Fruit fly (Drosophila melanogaster) whole organism, embryonic: ENCODE data around the gene osp.

Experiments used
- Atf-2 ChIP-seq: fragments of 200-800 bp; sonication (Bioruptor generic); optimal IDR thresholded peaks from 2 replicates; lab custom pipeline; 2016; ENCODE audit warnings: missing biosample characterization, missing genetic modification characterization
- BEAF-32 ChIP-seq: fragments of 200-800 bp; sonication (Bioruptor generic); optimal IDR thresholded peaks from 3 replicates; lab custom pipeline; 2017; ENCODE audit warnings: missing biosample characterization, missing genetic modification characterization, mild to moderate bottlenecking, moderate library complexity, missing genetic modification reagents
- CG10147 ChIP-seq: fragments of 200-800 bp; sonication (Bioruptor generic); optimal IDR thresholded peaks from 2 replicates; lab custom pipeline; 2019; ENCODE audit warnings: missing biosample characterization, mild to moderate bottlenecking, missing genetic modification characterization, moderate library complexity
- CG11695 ChIP-seq: fragments of 200-800 bp; sonication (Bioruptor generic); IDR thresholded peaks from 3 replicates; pipeline ENCODE4 v1.3.6; 2022; ENCODE audit warnings: missing biosample characterization, missing genetic modification characterization
- CG13287 ChIP-seq: fragments of 200-800 bp; sonication (Bioruptor generic); IDR thresholded peaks from 2 replicates; pipeline ENCODE4 v1.3.6; 2022; ENCODE audit warnings: missing biosample characterization, missing genetic modification characterization; ENCODE audit not compliant: partially characterized antibody
- CG1603 ChIP-seq: fragments of 200-800 bp; sonication (Bioruptor generic); optimal IDR thresholded peaks from 2 replicates; lab custom pipeline; 2019; ENCODE audit warnings: missing biosample characterization, mild to moderate bottlenecking, missing genetic modification characterization, moderate library complexity
- CG17328 ChIP-seq: fragments of 200-800 bp; sonication (Bioruptor generic); IDR thresholded peaks from 2 replicates; pipeline ENCODE4 v1.3.6; 2022; ENCODE audit warnings: missing biosample characterization, missing genetic modification characterization
- CG18262 ChIP-seq: fragments of 200-800 bp; optimal IDR thresholded peaks from 3 replicates; lab custom pipeline; 2019; ENCODE audit warnings: missing biosample characterization, mild to moderate bottlenecking, missing genetic modification characterization, moderate library complexity
- CG2116 ChIP-seq: fragments of 200-800 bp; sonication (Bioruptor generic); optimal IDR thresholded peaks from 3 replicates; lab custom pipeline; 2018; ENCODE audit warnings: missing biosample characterization, mild to moderate bottlenecking, missing genetic modification characterization
- CG30431 ChIP-seq: fragments of 200-800 bp; sonication (Bioruptor generic); optimal IDR thresholded peaks from 2 replicates; lab custom pipeline; 2017; ENCODE audit warnings: missing biosample characterization, missing genetic modification characterization
- CG3163 ChIP-seq: fragments of 200-800 bp; sonication (Bioruptor generic); optimal IDR thresholded peaks from 3 replicates; lab custom pipeline; 2016; ENCODE audit warnings: missing biosample characterization, missing genetic modification characterization
- CG33557 ChIP-seq: fragments of 200-800 bp; sonication (Bioruptor generic); optimal IDR thresholded peaks from 2 replicates; lab custom pipeline; 2019; ENCODE audit warnings: missing biosample characterization, mild to moderate bottlenecking, missing genetic modification characterization, moderate library complexity
- CG6654 ChIP-seq: fragments of 200-800 bp; sonication (Bioruptor generic); optimal IDR thresholded peaks from 2 replicates; lab custom pipeline; 2017; ENCODE audit warnings: missing biosample characterization, mild to moderate bottlenecking, missing genetic modification characterization
- CG7357 ChIP-seq: fragments of 200-800 bp; sonication (Bioruptor generic); IDR thresholded peaks from 3 replicates; pipeline ENCODE4 v1.3.6; 2022; ENCODE audit warnings: missing biosample characterization, missing genetic modification characterization
- CG7372 ChIP-seq: fragments of 200-800 bp; sonication (Bioruptor generic); IDR thresholded peaks from 2 replicates; pipeline ENCODE4 v1.3.6; 2022; ENCODE audit warnings: missing biosample characterization, missing genetic modification characterization
- CG7963 ChIP-seq: fragments of 200-800 bp; sonication (Bioruptor generic); IDR thresholded peaks from 3 replicates; pipeline ENCODE4 v1.3.6; 2022; ENCODE audit warnings: missing biosample characterization, missing genetic modification characterization; ENCODE audit not compliant: partially characterized antibody
- CG8924 ChIP-seq: fragments of 200-800 bp; optimal IDR thresholded peaks from 3 replicates; lab custom pipeline; 2019; ENCODE audit warnings: missing biosample characterization, mild to moderate bottlenecking, missing genetic modification characterization, moderate library complexity
- CG9437 ChIP-seq: fragments of 200-800 bp; sonication (Bioruptor generic); optimal IDR thresholded peaks from 2 replicates; lab custom pipeline; 2018; ENCODE audit warnings: missing biosample characterization, mild to moderate bottlenecking, missing genetic modification characterization
- CG9876 ChIP-seq: fragments of 200-800 bp; sonication (Bioruptor generic); optimal IDR thresholded peaks from 2 replicates; lab custom pipeline; 2016; ENCODE audit warnings: missing biosample characterization, missing genetic modification characterization
- Dbx ChIP-seq: fragments of 200-800 bp; sonication (Bioruptor generic); IDR thresholded peaks from 3 replicates; pipeline ENCODE4 v1.3.6; 2022; ENCODE audit warnings: missing biosample characterization, missing genetic modification characterization
- Elba2 ChIP-seq: fragments of 200-800 bp; sonication (Bioruptor generic); optimal IDR thresholded peaks from 3 replicates; lab custom pipeline; 2016; ENCODE audit warnings: missing biosample characterization, missing genetic modification characterization
- Fer3 ChIP-seq: fragments of 200-800 bp; sonication (Bioruptor generic); optimal IDR thresholded peaks from 2 replicates; lab custom pipeline; 2018; ENCODE audit warnings: missing biosample characterization, mild to moderate bottlenecking, missing genetic modification characterization, moderate library complexity
- Nf-YA ChIP-seq: fragments of 200-800 bp; sonication (Bioruptor generic); IDR thresholded peaks from 2 replicates; pipeline ENCODE4 v1.3.6; 2022; ENCODE audit warnings: missing biosample characterization, missing genetic modification characterization
- Ptx1 ChIP-seq: fragments of 200-800 bp; sonication (Bioruptor generic); IDR thresholded peaks from 2 replicates; pipeline ENCODE4 v1.3.6; 2022; ENCODE audit warnings: missing biosample characterization, missing genetic modification characterization
- Six4 ChIP-seq: fragments of 200-800 bp; sonication (Bioruptor generic); optimal IDR thresholded peaks from 2 replicates; lab custom pipeline; 2016; ENCODE audit warnings: missing biosample characterization, missing genetic modification characterization
- Vsx1 ChIP-seq: fragments of 200-800 bp; sonication (Bioruptor generic); optimal IDR thresholded peaks from 2 replicates; lab custom pipeline; 2017; ENCODE audit warnings: missing biosample characterization, mild to moderate bottlenecking, missing genetic modification characterization, missing genetic modification reagents
- aop ChIP-seq: fragments of 200-800 bp; sonication (Bioruptor generic); IDR thresholded peaks from 2 replicates; pipeline ENCODE4 v1.3.6; 2022; ENCODE audit warnings: missing biosample characterization, missing genetic modification characterization
- ci ChIP-seq: fragments of 200-800 bp; sonication (Bioruptor generic); IDR thresholded peaks from 3 replicates; pipeline ENCODE4 v1.3.6; 2022; ENCODE audit warnings: missing biosample characterization, missing genetic modification characterization
- disco-r ChIP-seq: fragments of 200-800 bp; sonication (Bioruptor generic); optimal IDR thresholded peaks from 2 replicates; lab custom pipeline; 2016; ENCODE audit warnings: missing biosample characterization, missing genetic modification characterization
- fd96Cb ChIP-seq: fragments of 200-800 bp; sonication (Bioruptor generic); optimal IDR thresholded peaks from 2 replicates; lab custom pipeline; 2018; ENCODE audit warnings: missing biosample characterization, mild to moderate bottlenecking, missing genetic modification characterization, moderate library complexity
- grau ChIP-seq: fragments of 200-800 bp; optimal IDR thresholded peaks from 3 replicates; lab custom pipeline; 2019; ENCODE audit warnings: missing biosample characterization, mild to moderate bottlenecking, missing genetic modification characterization, moderate library complexity
- ham ChIP-seq: fragments of 200-800 bp; sonication (Bioruptor generic); IDR thresholded peaks from 2 replicates; pipeline ENCODE4 v1.3.6; 2022; ENCODE audit warnings: missing biosample characterization, missing genetic modification characterization
- hb ChIP-seq: fragments of 200-800 bp; sonication (Bioruptor generic); IDR thresholded peaks from 3 replicates; pipeline ENCODE4 v1.3.6; 2022; ENCODE audit warnings: missing biosample characterization, missing genetic modification characterization; ENCODE audit not compliant: partially characterized antibody
- ind ChIP-seq: fragments of 200-800 bp; sonication (Bioruptor generic); optimal IDR thresholded peaks from 3 replicates; lab custom pipeline; 2016; ENCODE audit warnings: missing biosample characterization, missing genetic modification characterization
- insv ChIP-seq, 2 experiments: fragments of 200-800 bp; sonication (Bioruptor generic); optimal IDR thresholded peaks; 3 replicates each; lab custom pipeline; 2016 to 2018; ENCODE audit warnings: missing biosample characterization in 2 of 2, missing genetic modification characterization in 2 of 2
- inv ChIP-seq: fragments of 200-800 bp; sonication (Bioruptor generic); IDR thresholded peaks from 2 replicates; pipeline ENCODE4 v1.3.6; 2022; ENCODE audit warnings: missing biosample characterization, missing genetic modification characterization; ENCODE audit not compliant: partially characterized antibody
- lab ChIP-seq: fragments of 200-800 bp; sonication (Bioruptor generic); optimal IDR thresholded peaks from 3 replicates; lab custom pipeline; 2017; ENCODE audit warnings: missing biosample characterization, missing genetic modification characterization, mild to moderate bottlenecking, moderate library complexity, missing genetic modification reagents
- lmd ChIP-seq: fragments of 200-800 bp; sonication (Bioruptor generic); IDR thresholded peaks from 2 replicates; pipeline ENCODE4 v1.3.6; 2022; ENCODE audit warnings: missing biosample characterization, missing genetic modification characterization
- nau ChIP-seq: fragments of 200-800 bp; sonication (Bioruptor generic); optimal IDR thresholded peaks from 3 replicates; lab custom pipeline; 2017; ENCODE audit warnings: missing biosample characterization, mild to moderate bottlenecking, missing genetic modification characterization, missing genetic modification reagents
- nmo ChIP-seq: fragments of 200-800 bp; sonication (Bioruptor generic); optimal IDR thresholded peaks from 2 replicates; lab custom pipeline; 2018; ENCODE audit warnings: missing biosample characterization, mild to moderate bottlenecking, missing genetic modification characterization, moderate library complexity
- pan ChIP-seq, 4 experiments: fragments of >200 bp in 3 of 4; fragments of 200-800 bp in 1 of 4; sonication (Bioruptor generic) in 1 of 4; optimal IDR thresholded peaks in 3 of 4; IDR thresholded peaks in 1 of 4; 2 replicates each; pipeline versions ENCODE4 v1.3.6 to Lab custom; 2017 to 2022; ENCODE audit warnings: missing biosample characterization in 2 of 4, missing genetic modification characterization in 2 of 4, mixed read lengths in 1 of 4
- repo ChIP-seq: fragments of 200-800 bp; sonication (Bioruptor generic); optimal IDR thresholded peaks from 2 replicates; lab custom pipeline; 2016; ENCODE audit warnings: missing biosample characterization, missing genetic modification characterization
- ro ChIP-seq: fragments of 200-800 bp; sonication (Bioruptor generic); IDR thresholded peaks from 2 replicates; pipeline ENCODE4 v1.3.6; 2022; ENCODE audit warnings: missing biosample characterization, missing genetic modification characterization
- shn ChIP-seq: fragments of 200-800 bp; sonication (Bioruptor generic); optimal IDR thresholded peaks from 3 replicates; lab custom pipeline; 2016; ENCODE audit warnings: missing biosample characterization, missing genetic modification characterization
- sqz ChIP-seq: fragments of 200-800 bp; sonication (Bioruptor generic); optimal IDR thresholded peaks from 3 replicates; lab custom pipeline; 2018; ENCODE audit warnings: missing biosample characterization, mild to moderate bottlenecking, missing genetic modification characterization
- sug ChIP-seq: fragments of 200-800 bp; optimal IDR thresholded peaks from 2 replicates; lab custom pipeline; 2019; ENCODE audit warnings: missing biosample characterization, mild to moderate bottlenecking, missing genetic modification characterization, moderate library complexity
- tna ChIP-seq: fragments of 200-800 bp; sonication (Bioruptor generic); IDR thresholded peaks from 2 replicates; pipeline ENCODE4 v1.3.6; 2022; ENCODE audit warnings: missing biosample characterization, missing genetic modification characterization; ENCODE audit not compliant: partially characterized antibody
- trem ChIP-seq: fragments of 200-800 bp; optimal IDR thresholded peaks from 3 replicates; lab custom pipeline; 2019; ENCODE audit warnings: missing biosample characterization, mild to moderate bottlenecking, missing genetic modification characterization, moderate library complexity
- vvl ChIP-seq: fragments of 200-800 bp; sonication (Bioruptor generic); IDR thresholded peaks from 2 replicates; pipeline ENCODE4 v1.3.6; 2022; ENCODE audit warnings: missing biosample characterization, missing genetic modification characterization
- zen ChIP-seq: fragments of 200-800 bp; sonication (Bioruptor generic); optimal IDR thresholded peaks from 3 replicates; lab custom pipeline; 2018; ENCODE audit warnings: missing biosample characterization, mild to moderate bottlenecking, missing genetic modification characterization, moderate library complexity

osp gene

dm6 chr2L:14554592-14554887 is 134.6 kb downstream of the osp start (continued):
- TF ChIP-seq CG33557 (GFP tag; lab: Kevin White, UChicago) (peak; percentile 42), disco-r (no peak), pan (optimal IDR thresholded peaks at IDR 0.05; lab: Kevin White, UChicago) (no peak), pan (GFP tag; optimal IDR thresholded peaks at IDR 0.05 in 1 of 2, IDR thresholded peaks at IDR 0.05 in 1 of 2) (peak in 1 of 2 experiments; percentile 18), CG9876 (GFP tag; lab: Kevin White, UChicago) (no peak), CG7372 (GFP tag; lab: Robert Waterston, UW) (no peak), Ptx1 (GFP tag; lab: Robert Waterston, UW) (0 out of 2 replicates have a peak, but pooled peaks have one; percentile 18), repo (GFP tag; lab: Kevin White, UChicago) (no peak), vvl (peak; percentile 10; the same call in 1 of the 2 replicates), CG3163 (GFP tag; lab: Kevin White, UChicago) (no peak), CG10147 (no peak), lmd (GFP tag; lab: Robert Waterston, UW) (no peak), CG8924 (tag; lab: Kevin White, UChicago) (no peak), lab (peak; percentile 93), Dbx (GFP tag; lab: Robert Waterston, UW) (no peak), tna (GFP tag; lab: Robert Waterston, UW) (no peak), Nf-YA (no peak), shn (GFP tag; lab: Kevin White, UChicago) (no peak), Vsx1 (no peak), CG18262 (tag; lab: Kevin White, UChicago) (no peak), CG7357 (GFP tag; lab: Robert Waterston, UW) (no peak), ham (GFP tag; lab: Robert Waterston, UW) (no peak), sqz (no peak), CG30431 (GFP tag; lab: Kevin White, UChicago) (no peak), CG1603 (tag; lab: Kevin White, UChicago) (no peak), grau (tag; lab: Kevin White, UChicago) (no peak), CG2116 (no peak), BEAF-32 (no peak), ci (no peak), Atf-2 (GFP tag; lab: Kevin White, UChicago) (no peak), inv (GFP tag; lab: Robert Waterston, UW) (no peak), CG9437 (GFP tag; lab: Kevin White, UChicago) (no peak), CG11695 (GFP tag; lab: Robert Waterston, UW) (no peak)

DNA sequence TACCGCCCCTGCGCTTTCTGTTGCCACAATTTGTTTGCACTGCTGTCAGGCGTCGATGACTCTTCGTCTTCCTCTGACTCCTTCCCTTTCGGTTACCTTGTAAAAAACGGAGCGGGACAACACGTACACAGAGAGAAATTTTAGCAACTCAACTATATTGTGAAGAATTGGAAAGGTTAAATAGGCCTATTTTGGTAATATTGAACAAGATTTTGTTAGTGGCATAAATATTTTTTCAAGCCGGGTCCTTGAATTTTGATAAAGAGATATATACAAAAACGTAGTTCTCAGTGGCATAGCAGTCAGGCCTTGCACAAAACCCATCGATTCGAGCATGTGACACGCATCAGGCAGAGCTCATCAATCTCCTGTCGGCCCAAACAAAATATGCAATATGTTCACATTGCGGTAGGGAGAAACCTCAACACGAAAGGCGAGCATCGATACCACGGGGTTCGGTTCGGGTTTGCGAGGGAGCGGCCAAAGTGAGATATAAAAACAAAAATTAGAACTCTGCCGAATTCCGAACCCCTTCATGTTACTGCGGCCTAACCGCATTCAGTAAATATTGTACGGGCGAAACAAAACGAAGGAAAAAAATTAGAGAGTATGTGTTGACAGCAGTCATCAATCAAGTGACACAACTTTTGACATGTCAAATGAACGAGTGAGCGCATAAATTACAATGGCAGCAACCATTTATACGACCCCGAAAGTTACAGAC is 135.1 kb downstream of the osp start:
- TF ChIP-seq zen = peak; percentile 92
- peak; percentile 81 for TF ChIP-seq fd96Cb (tag; lab: Kevin White, UChicago)
- TF ChIP-seq Six4 (GFP tag; lab: Kevin White, UChicago) = peak; percentile 70
- TF ChIP-seq hb = no peak
- TF ChIP-seq CG17328 = peak; percentile 87
- TF ChIP-seq trem (tag; lab: Kevin White, UChicago) = peak; percentile 81
- peak; percentile 62 for TF ChIP-seq ind (GFP tag; lab: Kevin White, UChicago)
- no peak for TF ChIP-seq insv (GFP tag; optimal IDR thresholded peaks at IDR 0.05; lab: Kevin White, UChicago)
- no peak for TF ChIP-seq CG13287 (GFP tag; lab: Robert Waterston, UW)
- TF ChIP-seq Fer3 (tag; lab: Kevin White, UChicago) = peak; percentile 54
- TF ChIP-seq nmo (GFP tag; lab: Kevin White, UChicago) = peak; percentile 83
- TF ChIP-seq ro = 0 out of 2 replicates have a peak, but pooled peaks have one; percentile 29
- TF ChIP-seq nau (GFP tag; lab: Kevin White, UChicago) = no peak
- peak; percentile 16 for TF ChIP-seq sug (tag; lab: Kevin White, UChicago)
- TF ChIP-seq Elba2 (GFP tag; lab: Kevin White, UChicago) = peak; percentile 64
- TF ChIP-seq aop (GFP tag; lab: Robert Waterston, UW) = no peak
- TF ChIP-seq CG7963 (GFP tag; lab: Robert Waterston, UW) = no peak
- TF ChIP-seq CG9437 (GFP tag; lab: Kevin White, UChicago) = peak; percentile 40
- TF ChIP-seq CG6654 = peak; percentile 29
